Worm (Caenorhabditis elegans): ENCODE measurements around the gene ugt-9.

DNA sequence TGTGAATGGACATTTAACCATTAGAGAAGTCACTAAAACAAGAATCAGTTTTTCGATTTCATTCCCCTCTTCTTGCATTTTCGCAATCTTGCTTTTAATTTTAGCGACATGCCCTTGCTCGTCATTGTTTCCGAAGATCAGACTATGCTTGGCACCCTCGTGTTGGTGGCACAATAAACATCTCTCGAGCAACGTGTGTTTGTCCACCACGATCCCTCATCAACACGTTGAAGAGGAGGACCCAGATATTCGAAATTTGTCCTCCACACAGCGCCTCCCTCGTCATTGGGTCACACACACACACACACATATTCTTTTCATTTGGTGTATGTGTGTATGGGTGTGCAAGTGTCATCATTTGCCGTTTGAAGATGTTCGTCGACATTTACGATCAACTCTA is 30.5 kb upstream of the ugt-9 start, which contains the start of gene srd-32:
- TF ChIP-seq fkh-2 (tag; optimal IDR thresholded peaks at IDR 0.05) (no peak), mdl-1 (tag; optimal IDR thresholded peaks at IDR 0.05) (no peak), zag-1 (tag; optimal IDR thresholded peaks at IDR 0.05) (no peak), nhr-11 (tag; optimal IDR thresholded peaks at IDR 0.05) (no peak), pqm-1 (tag; optimal IDR thresholded peaks at IDR 0.05) (no peak), unc-39 (tag; optimal IDR thresholded peaks at IDR 0.05) (no peak), lin-15B (tag; optimal IDR thresholded peaks at IDR 0.05) (no peak), nhr-237 (tag; optimal IDR thresholded peaks at IDR 0.05) (no peak), ceh-82 (tag; optimal IDR thresholded peaks at IDR 0.05) (no peak), aly-2 (tag; optimal IDR thresholded peaks at IDR 0.05) (no peak), ama-1 (optimal IDR thresholded peaks at IDR 0.05) (no peak), nhr-23 (tag; optimal IDR thresholded peaks at IDR 0.05) (no peak), elt-2 (tag; optimal IDR thresholded peaks at IDR 0.05) (no peak)
